Fruit fly (Drosophila melanogaster): ENCODE data around the gene CG6834.

CG6834 gene

DNA sequence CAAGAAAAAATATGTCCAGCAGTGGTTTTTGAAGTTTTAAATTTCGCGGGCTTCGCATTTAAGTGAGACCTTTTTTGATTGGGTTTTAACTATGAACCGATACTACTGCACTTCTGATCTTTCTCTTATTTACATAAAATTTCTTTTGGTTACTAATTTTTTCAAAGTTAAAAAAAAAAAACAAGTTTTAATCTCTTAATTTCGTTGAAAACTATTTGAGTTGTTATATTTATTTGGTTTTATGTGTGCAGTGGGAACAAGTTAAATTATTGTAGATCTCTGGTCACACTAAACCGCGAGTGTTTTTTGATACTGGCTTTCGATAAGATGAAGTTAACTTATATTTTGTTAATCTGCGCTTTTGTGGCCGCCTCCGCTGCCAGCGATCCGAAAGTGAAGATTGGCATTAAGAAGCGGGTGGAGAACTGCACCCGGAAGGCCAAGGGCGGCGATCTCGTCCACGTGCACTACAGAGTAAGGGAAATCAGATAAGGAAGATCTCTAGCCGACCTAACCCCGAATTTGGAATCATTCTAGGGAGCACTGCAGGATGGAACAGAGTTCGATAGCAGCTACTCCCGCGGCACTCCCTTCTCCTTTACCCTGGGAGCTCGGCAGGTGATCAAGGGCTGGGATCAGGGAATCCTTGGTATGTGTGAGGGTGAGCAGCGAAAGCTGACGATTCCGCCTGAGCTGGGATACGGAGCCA is 13.8 kb downstream of the CG6834 start, which contains the start of gene CG14715:
CG14715 (plus strand) TSS at position 267 of the 709 bp plus-strand sequence.
- TF ChIP-seq noc (tag; optimal IDR thresholded peaks at IDR 0.05), result peak; percentile 31

DNA sequence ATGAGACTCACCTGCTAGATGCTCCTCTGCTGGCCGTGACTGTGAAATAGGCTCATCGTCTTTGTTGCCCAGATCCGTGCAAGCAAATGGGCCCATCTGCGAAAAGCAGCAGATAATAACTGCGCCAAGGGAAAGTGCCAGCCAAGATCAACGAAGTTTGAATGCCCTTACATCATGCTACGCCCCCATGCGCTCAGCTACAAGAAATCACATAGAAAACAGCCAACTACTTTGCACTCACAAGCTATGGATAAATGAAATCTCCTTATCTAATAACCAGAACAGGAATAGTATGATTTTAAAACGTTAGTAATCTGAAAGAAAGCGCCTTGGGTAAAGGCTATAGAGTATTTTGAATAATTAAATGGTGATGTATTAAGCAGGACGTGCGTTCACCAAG is 16.1 kb downstream of the CG6834 start:
- TF ChIP-seq noc (tag; optimal IDR thresholded peaks at IDR 0.05), result no peak

DNA sequence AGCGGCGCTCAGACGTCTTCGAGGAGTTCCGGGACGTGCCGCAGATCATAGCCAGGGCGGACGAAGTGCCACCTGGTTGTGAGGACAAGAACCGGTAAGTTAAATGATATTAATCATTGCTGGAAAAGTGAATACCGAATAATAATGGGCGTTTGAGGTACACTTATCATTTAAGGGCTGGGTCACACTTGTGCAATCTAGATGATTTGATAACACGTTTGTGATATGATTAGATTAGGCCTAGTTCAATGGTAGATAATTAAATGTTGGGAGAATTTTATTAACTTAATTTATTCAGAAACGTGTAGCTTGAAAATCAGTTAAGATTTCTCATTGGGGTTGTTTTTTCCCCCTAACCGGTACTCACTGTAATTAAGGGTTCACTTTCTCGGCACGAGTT is 17.0 kb downstream of the CG6834 start:
- TF ChIP-seq noc (tag; optimal IDR thresholded peaks at IDR 0.05), result no peak

dm6 chr3R:11669954-11670347 is 18.0 kb downstream of the CG6834 start:
- no peak for TF ChIP-seq noc (tag; optimal IDR thresholded peaks at IDR 0.05)

DNA sequence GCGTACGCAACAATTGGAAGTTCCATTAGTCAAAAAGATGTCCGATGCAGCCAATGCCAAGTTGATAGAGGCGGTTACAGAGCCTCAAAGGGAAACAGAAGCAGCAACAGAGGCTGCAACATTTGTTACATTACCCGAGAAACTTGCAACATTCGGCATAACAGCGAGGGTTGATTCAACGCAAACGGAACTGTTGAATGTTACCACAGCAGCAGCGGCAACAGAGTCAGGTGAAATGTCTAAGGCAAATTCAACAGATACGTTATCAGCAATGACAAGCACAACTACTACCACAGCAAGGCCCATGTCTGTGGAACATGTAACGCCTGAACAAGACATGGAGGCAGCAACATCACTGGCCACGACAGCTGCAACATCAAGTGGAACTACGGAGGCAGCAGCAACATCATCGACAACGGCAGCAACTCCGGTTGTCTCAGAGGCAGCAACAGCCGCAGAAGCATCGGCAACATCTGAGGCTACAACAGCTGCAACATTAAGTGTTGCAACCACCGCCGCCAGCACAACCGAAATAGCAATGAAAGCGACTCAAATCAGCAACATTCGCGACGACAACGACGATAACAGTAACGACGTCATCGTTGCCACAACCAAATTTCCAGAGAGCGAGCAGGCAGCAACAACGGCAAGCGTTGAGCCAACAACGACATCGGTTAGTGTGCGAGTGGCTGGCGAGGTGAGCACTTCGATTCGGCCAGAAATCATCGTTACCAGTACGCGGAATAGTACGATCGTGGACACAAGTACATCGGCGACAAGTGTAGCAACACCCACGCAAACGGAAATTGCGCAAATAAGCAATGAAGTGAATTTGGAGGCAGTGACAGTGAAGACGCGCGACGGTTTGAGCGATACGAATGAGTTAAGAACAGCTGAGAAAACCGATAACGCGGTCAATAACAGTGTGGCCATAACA is 18.6 kb downstream of the CG6834 start:
- TF ChIP-seq noc (tag; optimal IDR thresholded peaks at IDR 0.05), result no peak

dm6 chr3R:11665925-11666687 is 21.8 kb downstream of the CG6834 start:
- no peak for TF ChIP-seq noc (tag; optimal IDR thresholded peaks at IDR 0.05)

DNA sequence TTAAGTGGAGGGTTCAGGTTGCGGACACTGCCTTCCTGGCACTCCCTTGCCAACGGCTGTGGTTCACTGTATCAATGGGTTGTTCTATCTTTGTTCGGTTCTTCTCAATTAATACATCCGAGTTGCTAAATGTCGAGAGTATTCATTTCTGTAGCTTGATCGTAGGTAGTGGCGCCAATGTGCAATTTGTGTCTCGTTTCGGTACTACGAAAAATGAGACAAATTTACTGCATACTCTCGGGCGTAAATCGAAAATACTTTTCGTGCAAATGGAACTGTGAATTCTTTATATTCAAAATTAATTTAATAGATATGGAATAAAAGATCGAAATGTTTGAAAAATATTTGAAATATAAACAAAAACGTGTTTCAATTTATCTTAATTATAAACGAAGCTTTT is 22.4 kb downstream of the CG6834 start:
- no peak for TF ChIP-seq noc (tag; optimal IDR thresholded peaks at IDR 0.05)

dm6 chr3R:11663441-11663840 is 24.5 kb downstream of the CG6834 start:
- TF ChIP-seq noc (tag; optimal IDR thresholded peaks at IDR 0.05), result no peak

DNA sequence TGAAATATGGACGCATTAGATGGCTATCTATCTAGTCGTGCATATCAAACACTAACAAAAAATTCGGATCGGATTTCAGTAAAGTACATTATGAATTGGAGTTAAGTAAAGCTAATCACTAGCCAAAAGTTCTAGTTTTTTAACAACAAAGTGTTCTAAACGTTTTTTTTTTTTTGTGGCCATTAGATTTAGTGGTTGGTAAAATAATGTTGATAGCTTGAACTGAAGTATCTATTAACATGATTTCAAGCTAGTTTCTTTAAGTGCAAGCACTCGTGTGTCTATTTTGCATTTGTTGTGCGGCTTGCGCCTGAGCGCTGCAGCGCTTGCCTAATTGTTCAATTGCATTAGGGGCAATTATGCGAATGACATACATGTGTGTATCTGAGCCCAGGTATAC is 25.3 kb downstream of the CG6834 start:
- TF ChIP-seq noc (tag; optimal IDR thresholded peaks at IDR 0.05), result no peak

- no peak for TF ChIP-seq noc (tag; optimal IDR thresholded peaks at IDR 0.05)
Measured at dm6 chr3R:11661712-11662111, 26.2 kb downstream of the CG6834 start.

- TF ChIP-seq noc (tag; optimal IDR thresholded peaks at IDR 0.05), result no peak
Measured at dm6 chr3R:11661187-11661586, 26.7 kb downstream of the CG6834 start.

- peak; percentile 62 for TF ChIP-seq noc (tag; optimal IDR thresholded peaks at IDR 0.05)
Measured at dm6 chr3R:11657786-11658193, 30.1 kb downstream of the CG6834 start.

dm6 chr3R:11656614-11657216 is 31.2 kb downstream of the CG6834 start:
- peak; percentile 96 for TF ChIP-seq noc (tag; optimal IDR thresholded peaks at IDR 0.05)

DNA sequence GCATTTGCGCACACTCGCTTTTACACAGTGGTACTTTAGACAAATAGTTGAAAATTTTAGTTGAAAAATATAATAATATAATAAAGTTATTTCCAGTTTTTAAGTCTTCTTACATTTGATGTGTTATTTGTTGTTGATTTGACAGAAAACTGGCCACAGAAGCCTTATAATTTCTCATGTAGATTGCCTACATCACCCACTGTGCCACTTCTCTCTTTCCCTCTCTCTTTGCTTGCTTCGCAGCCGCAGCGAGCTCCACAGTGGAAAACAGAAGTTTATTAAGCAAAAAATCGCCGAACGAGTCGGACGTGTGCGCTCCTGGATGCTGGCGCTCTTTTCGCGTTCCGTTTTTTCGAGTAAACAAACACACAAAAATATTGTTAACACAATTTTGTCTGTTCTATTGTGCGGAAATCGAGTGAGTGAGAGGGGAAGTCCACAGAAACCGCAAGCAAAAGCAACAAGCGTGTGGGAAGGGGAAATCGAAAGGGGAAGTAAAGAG is 32.0 kb downstream of the CG6834 start, which contains the start of gene CG42327:
CG42327 (plus strand) TSS at position 277 of the 502 bp plus-strand sequence.
- peak; percentile 31 for TF ChIP-seq noc (tag; optimal IDR thresholded peaks at IDR 0.05)

Measured in whole organism, larva.